Worm (Caenorhabditis elegans): Measurements from ENCODE around the gene atad-3.

atad-3 gene

ce11 chrII:10247154-10247553, 1.6 kb upstream of the atad-3 start:
- no peak for TF ChIP-seq cog-1 (tag; optimal IDR thresholded peaks at IDR 0.05)

- TF ChIP-seq ztf-23 (GFP tag; IDR thresholded peaks at IDR 0.05) = peak; percentile 87
- peak; percentile 41; the same call in 1 of the 2 replicates for TF ChIP-seq ref-1 (GFP tag; conservative IDR thresholded peaks at IDR 0.05)
- peak; percentile 64; the same call in 1 of the 2 replicates for TF ChIP-seq klf-2 (GFP tag; conservative IDR thresholded peaks at IDR 0.05)
- TF ChIP-seq flt-1 (GFP tag; IDR thresholded peaks at IDR 0.05) = peak; percentile 80
Measured at ce11 chrII:10247594-10248283, 1.1 kb upstream of the atad-3 start, which contains the start of gene nrde-2. Gene nrde-2 (minus strand): TSS chrII:10247638.

DNA sequence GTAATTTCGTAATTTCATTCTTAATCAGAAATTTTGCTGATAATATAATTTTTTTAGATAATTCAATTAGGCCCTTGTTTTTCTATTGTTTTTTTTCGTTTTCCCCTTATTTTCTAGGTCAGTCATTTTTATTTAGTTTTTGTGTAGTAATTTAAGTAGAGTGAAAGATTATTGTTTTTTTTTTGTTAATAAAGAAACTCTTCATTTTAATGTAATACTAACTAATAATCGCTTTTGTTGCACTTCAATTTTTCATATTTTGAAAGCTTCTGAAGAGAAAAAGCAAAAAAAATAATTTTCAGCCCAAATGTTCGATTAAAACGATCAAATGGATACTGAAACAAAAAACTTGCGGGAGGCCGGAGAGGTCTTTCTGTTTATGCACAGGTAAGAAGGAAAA, 2.2 kb downstream of the atad-3 start, which contains the start of gene F54B3.1:
Gene F54B3.1, plus strand, starts transcription at position 301 of the 400 bp plus-strand sequence.
- TF ChIP-seq cog-1 (tag; optimal IDR thresholded peaks at IDR 0.05) = no peak
- no peak for TF ChIP-seq ref-1 (GFP tag; conservative IDR thresholded peaks at IDR 0.05)
- TF ChIP-seq flt-1 (GFP tag; IDR thresholded peaks at IDR 0.05) = no peak
- TF ChIP-seq T22C8.4 (GFP tag; IDR thresholded peaks at IDR 0.05) = no peak
- TF ChIP-seq klf-2 (GFP tag; conservative IDR thresholded peaks at IDR 0.05) = no peak
- no peak for TF ChIP-seq ztf-29 (GFP tag; IDR thresholded peaks at IDR 0.05)
- no peak for TF ChIP-seq med-1 (GFP tag; optimal IDR thresholded peaks at IDR 0.05; ENCODE audit: insufficient read depth)
- TF ChIP-seq tab-1 (GFP tag; IDR thresholded peaks at IDR 0.05) = no peak
- TF ChIP-seq ztf-23 (GFP tag; IDR thresholded peaks at IDR 0.05) = no peak

DNA sequence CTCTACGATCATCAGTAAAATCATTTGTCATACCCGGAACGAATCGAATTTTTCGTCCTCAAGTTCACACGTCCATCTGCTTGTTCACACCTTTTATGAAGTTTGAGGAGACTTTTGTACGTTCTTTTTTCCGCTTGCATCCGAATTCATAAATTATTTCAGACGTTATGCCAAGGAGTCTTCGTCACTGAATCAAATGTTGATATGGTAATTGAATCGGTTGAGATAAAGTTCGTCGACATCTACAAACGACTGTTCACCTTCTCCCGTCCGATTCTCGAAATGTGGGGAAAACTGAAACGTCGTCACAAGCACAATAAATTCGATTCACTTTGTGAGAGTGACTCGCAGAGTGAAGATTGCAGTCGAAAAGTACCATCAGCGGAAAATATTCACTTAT, 3.3 kb downstream of the atad-3 start:
- TF ChIP-seq ztf-29 (GFP tag; IDR thresholded peaks at IDR 0.05) = no peak
- TF ChIP-seq ref-1 (GFP tag; conservative IDR thresholded peaks at IDR 0.05) = no peak
- no peak for TF ChIP-seq flt-1 (GFP tag; IDR thresholded peaks at IDR 0.05)
- TF ChIP-seq tab-1 (GFP tag; IDR thresholded peaks at IDR 0.05) = no peak
- TF ChIP-seq T22C8.4 (GFP tag; IDR thresholded peaks at IDR 0.05) = no peak
- TF ChIP-seq ztf-23 (GFP tag; IDR thresholded peaks at IDR 0.05) = no peak
- no peak for TF ChIP-seq klf-2 (GFP tag; conservative IDR thresholded peaks at IDR 0.05)

- TF ChIP-seq tab-1 (GFP tag; IDR thresholded peaks at IDR 0.05) (no peak), med-1 (GFP tag; optimal IDR thresholded peaks at IDR 0.05; ENCODE audit: insufficient read depth) (no peak), klf-2 (GFP tag; conservative IDR thresholded peaks at IDR 0.05) (no peak), flt-1 (GFP tag; IDR thresholded peaks at IDR 0.05) (no peak), ztf-23 (GFP tag; IDR thresholded peaks at IDR 0.05) (no peak), ref-1 (GFP tag; conservative IDR thresholded peaks at IDR 0.05) (no peak), ztf-29 (GFP tag; IDR thresholded peaks at IDR 0.05) (no peak), T22C8.4 (GFP tag; IDR thresholded peaks at IDR 0.05) (no peak), cog-1 (tag; optimal IDR thresholded peaks at IDR 0.05) (no peak)
Measured at ce11 chrII:10261261-10261660, 12.5 kb downstream of the atad-3 start.

ce11 chrII:10270052-10270451, 21.3 kb downstream of the atad-3 start, which contains the start of gene F54B3.2:
Gene F54B3.2 (minus strand): TSS chrII:10270152.
- TF ChIP-seq flt-1 (GFP tag; IDR thresholded peaks at IDR 0.05) (no peak), ztf-29 (GFP tag; IDR thresholded peaks at IDR 0.05) (no peak), klf-2 (GFP tag; conservative IDR thresholded peaks at IDR 0.05) (no peak), med-1 (GFP tag; optimal IDR thresholded peaks at IDR 0.05; ENCODE audit: insufficient read depth) (no peak), tab-1 (GFP tag; IDR thresholded peaks at IDR 0.05) (no peak), ztf-23 (GFP tag; IDR thresholded peaks at IDR 0.05) (no peak), ref-1 (GFP tag; conservative IDR thresholded peaks at IDR 0.05) (no peak), cog-1 (tag; optimal IDR thresholded peaks at IDR 0.05) (no peak), T22C8.4 (GFP tag; IDR thresholded peaks at IDR 0.05) (no peak)

ce11 chrII:10271093-10271492, 22.3 kb downstream of the atad-3 start, which contains the start of gene F54B3.4:
Gene F54B3.4 (minus strand): TSS chrII:10271193.
- no peak for TF ChIP-seq med-1 (GFP tag; optimal IDR thresholded peaks at IDR 0.05; ENCODE audit: insufficient read depth)
- no peak for TF ChIP-seq ref-1 (GFP tag; conservative IDR thresholded peaks at IDR 0.05)
- no peak for TF ChIP-seq ztf-29 (GFP tag; IDR thresholded peaks at IDR 0.05)
- no peak for TF ChIP-seq T22C8.4 (GFP tag; IDR thresholded peaks at IDR 0.05)
- TF ChIP-seq tab-1 (GFP tag; IDR thresholded peaks at IDR 0.05) = no peak
- no peak for TF ChIP-seq ztf-23 (GFP tag; IDR thresholded peaks at IDR 0.05)
- no peak for TF ChIP-seq flt-1 (GFP tag; IDR thresholded peaks at IDR 0.05)
- TF ChIP-seq klf-2 (GFP tag; conservative IDR thresholded peaks at IDR 0.05) = no peak

- no peak for TF ChIP-seq T22C8.4 (GFP tag; IDR thresholded peaks at IDR 0.05)
- no peak for TF ChIP-seq flt-1 (GFP tag; IDR thresholded peaks at IDR 0.05)
- TF ChIP-seq med-1 (GFP tag; optimal IDR thresholded peaks at IDR 0.05; ENCODE audit: insufficient read depth) = no peak
- no peak for TF ChIP-seq klf-2 (GFP tag; conservative IDR thresholded peaks at IDR 0.05)
- TF ChIP-seq ztf-29 (GFP tag; IDR thresholded peaks at IDR 0.05) = no peak
- no peak for TF ChIP-seq ref-1 (GFP tag; conservative IDR thresholded peaks at IDR 0.05)
- no peak for TF ChIP-seq tab-1 (GFP tag; IDR thresholded peaks at IDR 0.05)
- no peak for TF ChIP-seq cog-1 (tag; optimal IDR thresholded peaks at IDR 0.05)
Measured at ce11 chrII:10279561-10279960, 30.8 kb downstream of the atad-3 start, which contains the start of gene ZK971.1. Gene ZK971.1 (minus strand): TSS chrII:10279661.

- no peak for TF ChIP-seq ref-1 (GFP tag; conservative IDR thresholded peaks at IDR 0.05)
Measured at ce11 chrII:10281674-10282073, 32.9 kb downstream of the atad-3 start.

DNA sequence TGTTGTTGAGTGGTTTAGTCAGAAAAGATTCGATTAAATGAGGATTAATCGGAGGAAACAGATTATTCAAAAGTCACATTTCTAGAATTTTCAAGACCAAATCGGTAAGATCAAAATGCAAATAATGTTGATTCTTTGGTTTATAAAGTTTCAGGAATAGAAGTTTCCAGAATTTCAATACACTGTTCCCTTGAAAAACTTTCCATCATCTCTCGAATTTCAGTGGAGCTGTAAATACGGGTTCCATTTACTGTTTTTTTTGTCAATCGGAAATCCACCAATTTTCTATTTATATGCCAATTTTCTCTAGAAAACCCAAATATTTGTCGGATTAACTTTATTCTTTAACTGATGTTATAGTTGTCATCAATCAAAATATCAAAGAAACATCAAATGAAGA, 34.4 kb downstream of the atad-3 start:
- no peak for TF ChIP-seq med-1 (GFP tag; optimal IDR thresholded peaks at IDR 0.05; ENCODE audit: insufficient read depth)
- no peak for TF ChIP-seq klf-2 (GFP tag; conservative IDR thresholded peaks at IDR 0.05)
- TF ChIP-seq cog-1 (tag; optimal IDR thresholded peaks at IDR 0.05) = no peak
- no peak for TF ChIP-seq ref-1 (GFP tag; conservative IDR thresholded peaks at IDR 0.05)
- no peak for TF ChIP-seq ztf-23 (GFP tag; IDR thresholded peaks at IDR 0.05)
- TF ChIP-seq ztf-29 (GFP tag; IDR thresholded peaks at IDR 0.05) = no peak
- no peak for TF ChIP-seq T22C8.4 (GFP tag; IDR thresholded peaks at IDR 0.05)
- TF ChIP-seq tab-1 (GFP tag; IDR thresholded peaks at IDR 0.05) = no peak
- no peak for TF ChIP-seq flt-1 (GFP tag; IDR thresholded peaks at IDR 0.05)

Data from whole organism, midembryonic.